Worm (Caenorhabditis elegans) whole organism, mixed stage, embryonic: Measurements from ENCODE around the gene ghi-1.

ENCODE experiments used
- elt-1 ChIP-seq: sonication (generic microtip); optimal IDR thresholded peaks from 2 replicates; lab custom pipeline; 2017; ENCODE audit warnings: missing genetic modification characterization, mild to moderate bottlenecking, missing compliant biosample characterization, antibody characterized with exemption, moderate library complexity, borderline replicate concordance; ENCODE audit not compliant: insufficient read depth
- flh-1 ChIP-seq: fragments of 200-800 bp; sonication (Bioruptor generic); optimal IDR thresholded peaks from 2 replicates; lab custom pipeline; 2018; ENCODE audit warnings: mild to moderate bottlenecking, missing genetic modification characterization, moderate library complexity, missing compliant biosample characterization
- nhr-12 ChIP-seq: fragments of 150-350 bp; optimal IDR thresholded peaks from 2 replicates; lab custom pipeline; 2014; ENCODE audit warnings: missing biosample characterization, missing genetic modification characterization
- pha-4 ChIP-seq: fragments of 150-350 bp; optimal IDR thresholded peaks from 2 replicates; lab custom pipeline; 2018; ENCODE audit warnings: missing biosample characterization, missing genetic modification reagents, missing genetic modification characterization
- ztf-11 ChIP-seq: fragments of 150-350 bp; optimal IDR thresholded peaks from 2 replicates; lab custom pipeline; 2014; ENCODE audit warnings: missing biosample characterization, missing genetic modification characterization

ce11 chrII:11688643-11689042 lies 42.1 kb downstream of the ghi-1 start, which contains the start of gene kel-1:
- TF ChIP-seq elt-1 (no peak), ztf-11 (tag; lab: Kevin White, UChicago) (no peak), flh-1 (GFP tag; lab: Kevin White, UChicago) (no peak), pha-4 (tag; lab: Kevin White, UChicago) (no peak), nhr-12 (no peak)
